Fruit fly (Drosophila melanogaster) whole organism, embryonic: ENCODE data around the gene CG44405.

Experiments used
- Ada2b ChIP-seq: fragments of 200-800 bp; sonication (Bioruptor generic); IDR thresholded peaks from 2 replicates; pipeline ENCODE4 v1.3.6; 2022; ENCODE audit warnings: missing biosample characterization, missing genetic modification characterization
- Blimp-1 ChIP-seq: fragments of 200-800 bp; sonication (Bioruptor generic); optimal IDR thresholded peaks from 3 replicates; lab custom pipeline; 2018; ENCODE audit warnings: missing biosample characterization, missing genetic modification characterization, mild to moderate bottlenecking, moderate library complexity, missing genetic modification reagents
- CG10366 ChIP-seq: fragments of 200-800 bp; sonication (Bioruptor generic); IDR thresholded peaks from 2 replicates; pipeline ENCODE4 v1.3.6; 2022; ENCODE audit warnings: missing biosample characterization, missing genetic modification characterization
- CG12769 ChIP-seq: fragments of 200-800 bp; sonication (Bioruptor generic); optimal IDR thresholded peaks from 2 replicates; lab custom pipeline; 2019; ENCODE audit warnings: missing biosample characterization, mild to moderate bottlenecking, missing genetic modification characterization, moderate library complexity
- CG12942 ChIP-seq: fragments of 200-800 bp; sonication (Bioruptor generic); optimal IDR thresholded peaks from 3 replicates; lab custom pipeline; 2016; ENCODE audit warnings: missing biosample characterization, missing genetic modification characterization
- CG15601 ChIP-seq: fragments of 200-800 bp; sonication (Bioruptor generic); optimal IDR thresholded peaks from 3 replicates; lab custom pipeline; 2019; ENCODE audit warnings: missing biosample characterization, mild to moderate bottlenecking, missing genetic modification characterization, moderate library complexity
- CG1792 ChIP-seq: fragments of 200-800 bp; sonication (Bioruptor generic); optimal IDR thresholded peaks from 2 replicates; lab custom pipeline; 2016; ENCODE audit warnings: missing biosample characterization, missing genetic modification characterization
- CG18764 ChIP-seq: fragments of 200-800 bp; sonication (Bioruptor generic); optimal IDR thresholded peaks from 3 replicates; lab custom pipeline; 2016; ENCODE audit warnings: missing biosample characterization, missing genetic modification characterization
- CG2678 ChIP-seq: fragments of 200-800 bp; sonication (Bioruptor generic); optimal IDR thresholded peaks from 3 replicates; lab custom pipeline; 2019; ENCODE audit warnings: missing biosample characterization, mild to moderate bottlenecking, missing genetic modification characterization, moderate library complexity
- CG6654 ChIP-seq: fragments of 200-800 bp; sonication (Bioruptor generic); optimal IDR thresholded peaks from 2 replicates; lab custom pipeline; 2017; ENCODE audit warnings: missing biosample characterization, mild to moderate bottlenecking, missing genetic modification characterization
- CG6813 ChIP-seq: fragments of 200-800 bp; sonication (Bioruptor generic); optimal IDR thresholded peaks from 2 replicates; lab custom pipeline; 2017; ENCODE audit warnings: missing biosample characterization, missing genetic modification characterization, mild to moderate bottlenecking, moderate library complexity, missing genetic modification reagents
- CG8478 ChIP-seq: fragments of >200 bp; optimal IDR thresholded peaks from 2 replicates; lab custom pipeline; 2018
- CG9609 ChIP-seq: fragments of 200-800 bp; sonication (Bioruptor generic); optimal IDR thresholded peaks from 3 replicates; lab custom pipeline; 2016; ENCODE audit warnings: missing biosample characterization, missing genetic modification characterization
- CkIIα-i1 ChIP-seq: fragments of 200-800 bp; sonication (Bioruptor generic); IDR thresholded peaks from 2 replicates; pipeline ENCODE4 v1.3.6; 2022; ENCODE audit warnings: missing biosample characterization, missing genetic modification characterization
- CoRest ChIP-seq: fragments of 200-800 bp; sonication (Bioruptor generic); optimal IDR thresholded peaks from 3 replicates; lab custom pipeline; 2018; ENCODE audit warnings: missing biosample characterization, mild to moderate bottlenecking, missing genetic modification characterization, moderate library complexity
- Dad ChIP-seq: fragments of 200-800 bp; sonication (Bioruptor generic); optimal IDR thresholded peaks from 3 replicates; lab custom pipeline; 2016; ENCODE audit warnings: missing biosample characterization, missing genetic modification characterization
- Dll ChIP-seq: fragments of 200-800 bp; sonication (Bioruptor generic); IDR thresholded peaks from 4 replicates; pipeline ENCODE4 v1.3.6; 2022; ENCODE audit warnings: missing biosample characterization, missing genetic modification characterization; ENCODE audit not compliant: partially characterized antibody
- Eip74EF ChIP-seq, 2 experiments: fragments of 200-800 bp in 1 of 2; fragments of >200 bp in 1 of 2; sonication (Bioruptor generic) in 1 of 2; optimal IDR thresholded peaks; 2 replicates each; lab custom pipeline; 2017 to 2019; ENCODE audit warnings: missing biosample characterization in 2 of 2, missing genetic modification characterization in 2 of 2, mild to moderate bottlenecking in 1 of 2, moderate library complexity in 1 of 2
- Elba2 ChIP-seq: fragments of 200-800 bp; sonication (Bioruptor generic); optimal IDR thresholded peaks from 3 replicates; lab custom pipeline; 2016; ENCODE audit warnings: missing biosample characterization, missing genetic modification characterization
- HLH4C ChIP-seq: fragments of 200-800 bp; sonication (Bioruptor generic); IDR thresholded peaks from 3 replicates; pipeline ENCODE4 v1.3.6; 2022; ENCODE audit warnings: missing biosample characterization, missing genetic modification characterization; ENCODE audit not compliant: partially characterized antibody
- HmgZ ChIP-seq: fragments of 200-800 bp; sonication (Bioruptor generic); optimal IDR thresholded peaks from 2 replicates; lab custom pipeline; 2018; ENCODE audit warnings: missing biosample characterization, mild to moderate bottlenecking, missing genetic modification characterization
- Lpt ChIP-seq: fragments of >200 bp; optimal IDR thresholded peaks from 2 replicates; lab custom pipeline; 2018; ENCODE audit warnings: missing biosample characterization, missing genetic modification characterization
- MESR4 ChIP-seq: fragments of 200-800 bp; sonication (Bioruptor generic); optimal IDR thresholded peaks from 2 replicates; lab custom pipeline; 2018; ENCODE audit warnings: missing biosample characterization, mild to moderate bottlenecking, missing genetic modification characterization, moderate library complexity
- MTF-1 ChIP-seq: fragments of 200-800 bp; sonication (Bioruptor generic); optimal IDR thresholded peaks from 2 replicates; lab custom pipeline; 2018; ENCODE audit warnings: missing biosample characterization, mild to moderate bottlenecking, missing genetic modification characterization, borderline replicate concordance
- Nf-YB ChIP-seq: fragments of 200-800 bp; sonication (Bioruptor generic); optimal IDR thresholded peaks from 3 replicates; lab custom pipeline; 2019; ENCODE audit warnings: missing biosample characterization, mild to moderate bottlenecking, missing genetic modification characterization, moderate library complexity
- Stat92E ChIP-seq, 3 experiments: fragments of >200 bp in 2 of 3; fragments of 200-800 bp in 1 of 3; sonication (Bioruptor generic) in 1 of 3; optimal IDR thresholded peaks; 2 replicates each; lab custom pipeline; 2017 to 2019; ENCODE audit warnings: missing biosample characterization in 3 of 3, missing genetic modification characterization in 3 of 3, mild to moderate bottlenecking in 1 of 3, moderate library complexity in 1 of 3
- TFAM ChIP-seq: fragments of 200-800 bp; sonication (Bioruptor generic); optimal IDR thresholded peaks from 2 replicates; lab custom pipeline; 2017; ENCODE audit warnings: missing biosample characterization, missing genetic modification characterization, inconsistent platforms
- YL-1 ChIP-seq: fragments of 200-800 bp; sonication (Bioruptor generic); optimal IDR thresholded peaks from 3 replicates; lab custom pipeline; 2017; ENCODE audit warnings: missing biosample characterization, mild to moderate bottlenecking, missing genetic modification characterization
- ab ChIP-seq: fragments of 200-800 bp; sonication (Bioruptor generic); optimal IDR thresholded peaks from 2 replicates; lab custom pipeline; 2016; ENCODE audit warnings: missing biosample characterization, missing genetic modification characterization
- ac ChIP-seq: fragments of 200-800 bp; sonication (Bioruptor generic); optimal IDR thresholded peaks from 3 replicates; lab custom pipeline; 2017; ENCODE audit warnings: missing biosample characterization, mild to moderate bottlenecking, missing genetic modification characterization
- caup ChIP-seq: fragments of 200-800 bp; sonication (Bioruptor generic); optimal IDR thresholded peaks from 3 replicates; lab custom pipeline; 2017; ENCODE audit warnings: missing biosample characterization, mild to moderate bottlenecking, missing genetic modification characterization, moderate library complexity; ENCODE audit not compliant: severe bottlenecking
- chif ChIP-seq, 2 experiments: fragments of 200-800 bp; sonication (Bioruptor generic); optimal IDR thresholded peaks; 3 replicates each; lab custom pipeline; 2016; ENCODE audit warnings: missing biosample characterization in 2 of 2, missing genetic modification characterization in 2 of 2
- dimm ChIP-seq: fragments of 200-800 bp; sonication (Bioruptor generic); IDR thresholded peaks from 2 replicates; pipeline ENCODE4 v1.3.6; 2022; ENCODE audit warnings: missing biosample characterization, missing genetic modification characterization
- dysf ChIP-seq: fragments of 200-800 bp; sonication (Bioruptor generic); IDR thresholded peaks from 3 replicates; pipeline ENCODE4 v1.3.6; 2022; ENCODE audit warnings: missing biosample characterization, missing genetic modification characterization
- ems ChIP-seq: fragments of 200-800 bp; sonication (Bioruptor generic); optimal IDR thresholded peaks from 3 replicates; lab custom pipeline; 2016; ENCODE audit warnings: missing biosample characterization, missing genetic modification characterization
- fd64A ChIP-seq: fragments of 200-800 bp; sonication (Bioruptor generic); optimal IDR thresholded peaks from 3 replicates; lab custom pipeline; 2018; ENCODE audit warnings: missing biosample characterization, mild to moderate bottlenecking, missing genetic modification characterization
- gem ChIP-seq: fragments of 200-800 bp; sonication (Bioruptor generic); optimal IDR thresholded peaks from 2 replicates; lab custom pipeline; 2019; ENCODE audit warnings: missing biosample characterization, mild to moderate bottlenecking, missing genetic modification characterization, moderate library complexity
- gsb-n ChIP-seq: fragments of 200-800 bp; sonication (Bioruptor generic); optimal IDR thresholded peaks from 3 replicates; lab custom pipeline; 2018; ENCODE audit warnings: missing biosample characterization, mild to moderate bottlenecking, missing genetic modification characterization
- hb ChIP-seq: fragments of 200-800 bp; sonication (Bioruptor generic); IDR thresholded peaks from 3 replicates; pipeline ENCODE4 v1.3.6; 2022; ENCODE audit warnings: missing biosample characterization, missing genetic modification characterization; ENCODE audit not compliant: partially characterized antibody
- lilli ChIP-seq: fragments of 200-800 bp; sonication (Bioruptor generic); optimal IDR thresholded peaks from 3 replicates; lab custom pipeline; 2016; ENCODE audit warnings: missing biosample characterization, missing genetic modification characterization
- mam ChIP-seq: fragments of 200-800 bp; sonication (Bioruptor generic); optimal IDR thresholded peaks from 3 replicates; lab custom pipeline; 2016; ENCODE audit warnings: missing biosample characterization, missing genetic modification characterization
- onecut ChIP-seq: fragments of 200-800 bp; sonication (Bioruptor generic); IDR thresholded peaks from 2 replicates; pipeline ENCODE4 v1.3.6; 2022; ENCODE audit warnings: missing biosample characterization, missing genetic modification characterization
- pan ChIP-seq, 4 experiments: fragments of >200 bp in 3 of 4; fragments of 200-800 bp in 1 of 4; sonication (Bioruptor generic) in 1 of 4; optimal IDR thresholded peaks in 3 of 4; IDR thresholded peaks in 1 of 4; 2 replicates each; pipeline versions ENCODE4 v1.3.6 to Lab custom; 2017 to 2022; ENCODE audit warnings: missing biosample characterization in 2 of 4, missing genetic modification characterization in 2 of 4, mixed read lengths in 1 of 4
- pzg ChIP-seq: fragments of 200-800 bp; sonication (Bioruptor generic); optimal IDR thresholded peaks from 3 replicates; lab custom pipeline; 2018; ENCODE audit warnings: missing biosample characterization, mild to moderate bottlenecking, missing genetic modification characterization, moderate library complexity
- ro ChIP-seq: fragments of 200-800 bp; sonication (Bioruptor generic); IDR thresholded peaks from 2 replicates; pipeline ENCODE4 v1.3.6; 2022; ENCODE audit warnings: missing biosample characterization, missing genetic modification characterization
- sd ChIP-seq: fragments of 200-800 bp; sonication (Bioruptor generic); optimal IDR thresholded peaks from 3 replicates; lab custom pipeline; 2018; ENCODE audit warnings: missing biosample characterization, mild to moderate bottlenecking, missing genetic modification characterization, moderate library complexity
- sr ChIP-seq: fragments of 200-800 bp; sonication (Bioruptor generic); IDR thresholded peaks from 3 replicates; pipeline ENCODE4 v1.3.6; 2022; ENCODE audit warnings: missing biosample characterization, missing genetic modification characterization
- trem ChIP-seq: fragments of 200-800 bp; optimal IDR thresholded peaks from 3 replicates; lab custom pipeline; 2019; ENCODE audit warnings: missing biosample characterization, mild to moderate bottlenecking, missing genetic modification characterization, moderate library complexity
- z ChIP-seq: fragments of 200-800 bp; sonication (Bioruptor generic); IDR thresholded peaks from 3 replicates; pipeline ENCODE4 v1.3.6; 2022; ENCODE audit warnings: missing biosample characterization, missing genetic modification characterization
- zen2 ChIP-seq: fragments of 200-800 bp; sonication (Bioruptor generic); IDR thresholded peaks from 3 replicates; pipeline ENCODE4 v1.3.6; 2022; ENCODE audit warnings: missing biosample characterization, missing genetic modification characterization; ENCODE audit not compliant: partially characterized antibody

CG44405 gene

dm6 chr2L:16315027-16315426, 27.1 kb downstream of the CG44405 start (continued):
- TF ChIP-seq onecut (GFP tag; lab: Robert Waterston, UW) (no peak), CG15601 (tag; lab: Kevin White, UChicago) (no peak), dimm (GFP tag; lab: Robert Waterston, UW) (no peak), HLH4C (GFP tag; lab: Robert Waterston, UW) (no peak), Lpt (GFP tag; lab: Kevin White, UChicago) (no peak), mam (GFP tag; lab: Kevin White, UChicago) (no peak), CG18764 (GFP tag; lab: Kevin White, UChicago) (no peak), Ada2b (GFP tag; lab: Robert Waterston, UW) (no peak), CG10366 (no peak), Stat92E (GFP tag; optimal IDR thresholded peaks at IDR 0.05; lab: Kevin White, UChicago) (no peak), CG2678 (tag; lab: Kevin White, UChicago) (peak; percentile 28), ro (no peak), zen2 (no peak), sd (peak; percentile 95), CG8478 (lab: Kevin White, UChicago) (no peak), HmgZ (tag; lab: Kevin White, UChicago) (peak; percentile 57), ab (GFP tag; lab: Kevin White, UChicago) (no peak), chif (GFP tag; optimal IDR thresholded peaks at IDR 0.05; lab: Kevin White, UChicago) (no peak), caup (GFP tag; lab: Kevin White, UChicago) (peak; percentile 67), CG1792 (GFP tag; lab: Kevin White, UChicago) (no peak), fd64A (GFP tag; lab: Kevin White, UChicago) (no peak), trem (tag; lab: Kevin White, UChicago) (no peak), Dll (no peak), TFAM (GFP tag; lab: Kevin White, UChicago) (no peak), CG12769 (tag; lab: Kevin White, UChicago) (peak; percentile 79), ac (GFP tag; lab: Kevin White, UChicago) (no peak), CoRest (tag; lab: Kevin White, UChicago) (no peak), gsb-n (no peak), dysf (no peak), z (no peak), CkIIα-i1 (GFP tag; lab: Robert Waterston, UW) (no peak), lilli (no peak), CG9609 (no peak), Elba2 (GFP tag; lab: Kevin White, UChicago) (no peak), pan (optimal IDR thresholded peaks at IDR 0.05; lab: Kevin White, UChicago) (no peak), pan (GFP tag; optimal IDR thresholded peaks at IDR 0.05 in 1 of 2, IDR thresholded peaks at IDR 0.05 in 1 of 2) (peak in 1 of 2 experiments; percentile 12), MESR4 (no peak), Blimp-1 (GFP tag; lab: Kevin White, UChicago) (no peak), sr (GFP tag; lab: Robert Waterston, UW) (no peak), hb (GFP tag; lab: Robert Waterston, UW) (no peak), Eip74EF (GFP tag; optimal IDR thresholded peaks at IDR 0.05; lab: Kevin White, UChicago) (peak in 1 of 2 experiments; percentile 37), CG6813 (GFP tag; lab: Kevin White, UChicago) (no peak), CG6654 (GFP tag; lab: Kevin White, UChicago) (no peak), Dad (GFP tag; lab: Kevin White, UChicago) (no peak), YL-1 (GFP tag; lab: Kevin White, UChicago) (no peak), ems (GFP tag; lab: Kevin White, UChicago) (no peak), MTF-1 (GFP tag; lab: Kevin White, UChicago) (no peak), Nf-YB (GFP tag; lab: Kevin White, UChicago) (no peak), gem (tag; lab: Kevin White, UChicago) (no peak), pzg (GFP tag; lab: Kevin White, UChicago) (peak; percentile 0), CG12942 (GFP tag; lab: Kevin White, UChicago) (no peak)
